Fruit fly (Drosophila melanogaster) whole organism, embryonic: ENCODE measurements around the gene CG3632.

Experiments
- Awh ChIP-seq: fragments of 200-800 bp; sonication (Bioruptor generic); IDR thresholded peaks from 2 replicates; pipeline ENCODE4, ENCODE4 v1.3.6; 2022; ENCODE audit warnings: missing biosample characterization, missing genetic modification characterization
- CG11504 ChIP-seq: fragments of 200-800 bp; sonication (Bioruptor generic); optimal IDR thresholded peaks from 3 replicates; lab custom pipeline; 2019; ENCODE audit warnings: missing biosample characterization, mild to moderate bottlenecking, missing genetic modification characterization, moderate library complexity
- CG12659 ChIP-seq: fragments of 200-800 bp; sonication (Bioruptor generic); optimal IDR thresholded peaks from 3 replicates; lab custom pipeline; 2017; ENCODE audit warnings: mild to moderate bottlenecking, missing biosample characterization, missing genetic modification reagents, missing genetic modification characterization
- CG12769 ChIP-seq: fragments of 200-800 bp; sonication (Bioruptor generic); optimal IDR thresholded peaks from 2 replicates; lab custom pipeline; 2019; ENCODE audit warnings: missing biosample characterization, mild to moderate bottlenecking, missing genetic modification characterization, moderate library complexity
- CG14014 ChIP-seq: fragments of 200-800 bp; sonication (Bioruptor generic); IDR thresholded peaks from 2 replicates; pipeline ENCODE4 v1.3.6; 2022; ENCODE audit warnings: missing biosample characterization, missing genetic modification characterization
- CG14050 ChIP-seq: fragments of 200-800 bp; sonication (Bioruptor generic); IDR thresholded peaks from 3 replicates; pipeline ENCODE4 v1.3.6; 2022; ENCODE audit warnings: missing biosample characterization, missing genetic modification characterization
- CG15696 ChIP-seq: fragments of 200-800 bp; sonication (Bioruptor generic); optimal IDR thresholded peaks from 2 replicates; lab custom pipeline; 2019; ENCODE audit warnings: missing biosample characterization, mild to moderate bottlenecking, missing genetic modification characterization, moderate library complexity
- CG16779 ChIP-seq: fragments of 200-800 bp; sonication (Bioruptor generic); IDR thresholded peaks from 2 replicates; pipeline ENCODE4 v1.3.6; 2022; ENCODE audit warnings: missing biosample characterization, missing genetic modification characterization
- CG17385 ChIP-seq: fragments of 200-800 bp; sonication (Bioruptor generic); optimal IDR thresholded peaks from 3 replicates; lab custom pipeline; 2018; ENCODE audit warnings: missing biosample characterization, mild to moderate bottlenecking, missing genetic modification characterization
- CG1832 ChIP-seq: fragments of 200-800 bp; sonication (Bioruptor generic); optimal IDR thresholded peaks from 2 replicates; lab custom pipeline; 2017; ENCODE audit warnings: missing biosample characterization, mild to moderate bottlenecking, missing genetic modification characterization, inconsistent platforms
- CG30403 ChIP-seq: fragments of 200-800 bp; sonication (Bioruptor generic); optimal IDR thresholded peaks from 3 replicates; lab custom pipeline; 2016; ENCODE audit warnings: missing biosample characterization, missing genetic modification characterization
- CG30431 ChIP-seq: fragments of 200-800 bp; sonication (Bioruptor generic); optimal IDR thresholded peaks from 2 replicates; lab custom pipeline; 2017; ENCODE audit warnings: missing biosample characterization, missing genetic modification characterization
- CG31365 ChIP-seq: fragments of 200-800 bp; sonication (Bioruptor generic); optimal IDR thresholded peaks from 2 replicates; lab custom pipeline; 2018; ENCODE audit warnings: missing biosample characterization, mild to moderate bottlenecking, missing genetic modification characterization
- CG32772 ChIP-seq: fragments of 200-800 bp; sonication (Bioruptor generic); IDR thresholded peaks from 2 replicates; pipeline ENCODE4 v1.3.6; 2022; ENCODE audit warnings: missing biosample characterization, missing genetic modification characterization
- CG3838 ChIP-seq: fragments of 200-800 bp; sonication (Bioruptor generic); optimal IDR thresholded peaks from 3 replicates; lab custom pipeline; 2016; ENCODE audit warnings: missing biosample characterization, missing genetic modification characterization
- CG4730 ChIP-seq: fragments of 200-800 bp; sonication (Bioruptor generic); IDR thresholded peaks from 2 replicates; pipeline ENCODE4 v1.3.6; 2022; ENCODE audit warnings: missing biosample characterization, missing genetic modification characterization
- CG4820 ChIP-seq: fragments of 200-800 bp; sonication (Bioruptor generic); optimal IDR thresholded peaks from 3 replicates; lab custom pipeline; 2016; ENCODE audit warnings: missing biosample characterization, missing genetic modification characterization
- CG5953 ChIP-seq: fragments of 200-800 bp; sonication (Bioruptor generic); IDR thresholded peaks from 2 replicates; pipeline ENCODE4 v1.3.6; 2022; ENCODE audit warnings: missing biosample characterization, missing genetic modification characterization
- CG6854 ChIP-seq: fragments of 200-800 bp; sonication (Bioruptor generic); optimal IDR thresholded peaks from 3 replicates; lab custom pipeline; 2017; ENCODE audit warnings: missing biosample characterization, mild to moderate bottlenecking, missing genetic modification characterization
- CG7745 ChIP-seq: fragments of 200-800 bp; sonication (Bioruptor generic); optimal IDR thresholded peaks from 2 replicates; lab custom pipeline; 2018; ENCODE audit warnings: missing biosample characterization, mild to moderate bottlenecking, missing genetic modification characterization, moderate library complexity
- CG8388 ChIP-seq: fragments of 200-800 bp; sonication (Bioruptor generic); optimal IDR thresholded peaks from 2 replicates; lab custom pipeline; 2019; ENCODE audit warnings: missing biosample characterization, mild to moderate bottlenecking, missing genetic modification characterization, moderate library complexity
- E2f1 ChIP-seq: fragments of 200-800 bp; sonication (Bioruptor generic); IDR thresholded peaks from 2 replicates; pipeline ENCODE4 v1.3.6; 2022; ENCODE audit warnings: missing biosample characterization, missing genetic modification characterization
- E2f2 ChIP-seq: fragments of 200-800 bp; sonication (Bioruptor generic); IDR thresholded peaks from 2 replicates; pipeline ENCODE4 v1.3.6; 2022; ENCODE audit warnings: missing biosample characterization, missing genetic modification characterization
- Eip74EF ChIP-seq, 2 experiments: fragments of 200-800 bp in 1 of 2; fragments of >200 bp in 1 of 2; sonication (Bioruptor generic) in 1 of 2; optimal IDR thresholded peaks; 2 replicates each; lab custom pipeline; 2017 to 2019; ENCODE audit warnings: missing biosample characterization in 2 of 2, missing genetic modification characterization in 2 of 2, mild to moderate bottlenecking in 1 of 2, moderate library complexity in 1 of 2
- H15 ChIP-seq: fragments of 200-800 bp; sonication (Bioruptor generic); IDR thresholded peaks from 3 replicates; pipeline ENCODE4 v1.3.6; 2022; ENCODE audit warnings: missing biosample characterization, missing genetic modification characterization
- HmgZ ChIP-seq: fragments of 200-800 bp; sonication (Bioruptor generic); optimal IDR thresholded peaks from 2 replicates; lab custom pipeline; 2018; ENCODE audit warnings: missing biosample characterization, mild to moderate bottlenecking, missing genetic modification characterization
- NC2β ChIP-seq: fragments of 200-800 bp; sonication (Bioruptor generic); optimal IDR thresholded peaks from 2 replicates; lab custom pipeline; 2016; ENCODE audit warnings: missing biosample characterization, missing genetic modification characterization
- PHDP ChIP-seq: fragments of 200-800 bp; sonication (Bioruptor generic); optimal IDR thresholded peaks from 3 replicates; lab custom pipeline; 2018; ENCODE audit warnings: missing biosample characterization, mild to moderate bottlenecking, missing genetic modification characterization, moderate library complexity
- Sox100B ChIP-seq: fragments of 200-800 bp; sonication (Bioruptor generic); optimal IDR thresholded peaks from 3 replicates; lab custom pipeline; 2018; ENCODE audit warnings: missing biosample characterization, mild to moderate bottlenecking, missing genetic modification characterization
- Ssrp ChIP-seq: fragments of 200-800 bp; sonication (Bioruptor generic); optimal IDR thresholded peaks from 2 replicates; lab custom pipeline; 2018; ENCODE audit warnings: missing biosample characterization, mild to moderate bottlenecking, missing genetic modification characterization, moderate library complexity
- Stat92E ChIP-seq, 3 experiments: fragments of >200 bp in 2 of 3; fragments of 200-800 bp in 1 of 3; sonication (Bioruptor generic) in 1 of 3; optimal IDR thresholded peaks; 2 replicates each; lab custom pipeline; 2017 to 2019; ENCODE audit warnings: missing biosample characterization in 3 of 3, missing genetic modification characterization in 3 of 3, mild to moderate bottlenecking in 1 of 3, moderate library complexity in 1 of 3
- aop ChIP-seq: fragments of 200-800 bp; sonication (Bioruptor generic); IDR thresholded peaks from 2 replicates; pipeline ENCODE4 v1.3.6; 2022; ENCODE audit warnings: missing biosample characterization, missing genetic modification characterization
- ato ChIP-seq: fragments of 200-800 bp; sonication (Bioruptor generic); IDR thresholded peaks from 2 replicates; pipeline ENCODE4 v1.3.6; 2022; ENCODE audit warnings: missing biosample characterization, missing genetic modification characterization; ENCODE audit not compliant: partially characterized antibody
- az2 ChIP-seq: fragments of 200-800 bp; sonication (Bioruptor generic); optimal IDR thresholded peaks from 3 replicates; lab custom pipeline; 2016; ENCODE audit warnings: missing biosample characterization, missing genetic modification characterization
- bigmax ChIP-seq: fragments of 200-800 bp; sonication (Bioruptor generic); optimal IDR thresholded peaks from 2 replicates; lab custom pipeline; 2018; ENCODE audit warnings: missing biosample characterization, mild to moderate bottlenecking, missing genetic modification characterization
- croc ChIP-seq: fragments of 200-800 bp; sonication (Bioruptor generic); conservative IDR thresholded peaks from 3 replicates; pipeline ENCODE4 v1.3.6; 2022; ENCODE audit warnings: missing biosample characterization, missing genetic modification characterization
- dmrt99B ChIP-seq: fragments of 200-800 bp; sonication (Bioruptor generic); optimal IDR thresholded peaks from 2 replicates; lab custom pipeline; 2018; ENCODE audit warnings: missing biosample characterization, mild to moderate bottlenecking, missing genetic modification characterization, moderate library complexity
- esg ChIP-seq: fragments of 200-800 bp; sonication (Bioruptor generic); conservative IDR thresholded peaks from 2 replicates; pipeline ENCODE4 v1.3.6; 2022; ENCODE audit warnings: missing biosample characterization, missing genetic modification characterization
- ewg ChIP-seq: fragments of 200-800 bp; sonication (Bioruptor generic); optimal IDR thresholded peaks from 3 replicates; lab custom pipeline; 2017; ENCODE audit warnings: mild to moderate bottlenecking, missing biosample characterization, missing genetic modification reagents, missing genetic modification characterization
- fd96Cb ChIP-seq: fragments of 200-800 bp; sonication (Bioruptor generic); optimal IDR thresholded peaks from 2 replicates; lab custom pipeline; 2018; ENCODE audit warnings: missing biosample characterization, mild to moderate bottlenecking, missing genetic modification characterization, moderate library complexity
- fu2 ChIP-seq: fragments of 200-800 bp; sonication (Bioruptor generic); optimal IDR thresholded peaks from 2 replicates; lab custom pipeline; 2016; ENCODE audit warnings: missing biosample characterization, missing genetic modification characterization
- gcm ChIP-seq: fragments of 200-800 bp; sonication (Bioruptor generic); optimal IDR thresholded peaks from 2 replicates; lab custom pipeline; 2019; ENCODE audit warnings: missing biosample characterization, mild to moderate bottlenecking, missing genetic modification characterization, moderate library complexity
- jigr1 ChIP-seq: fragments of 200-800 bp; sonication (Bioruptor generic); IDR thresholded peaks from 3 replicates; pipeline ENCODE4 v1.3.6; 2022; ENCODE audit warnings: missing biosample characterization, missing genetic modification characterization
- pb ChIP-seq: fragments of 200-800 bp; sonication (Bioruptor generic); optimal IDR thresholded peaks from 3 replicates; lab custom pipeline; 2016; ENCODE audit warnings: missing biosample characterization, missing genetic modification characterization
- pho ChIP-seq: fragments of 200-800 bp; sonication (Bioruptor generic); optimal IDR thresholded peaks from 2 replicates; lab custom pipeline; 2016; ENCODE audit warnings: missing biosample characterization, missing genetic modification characterization
- pum ChIP-seq: fragments of 200-800 bp; sonication (Bioruptor generic); optimal IDR thresholded peaks from 2 replicates; lab custom pipeline; 2016; ENCODE audit warnings: missing biosample characterization, missing genetic modification characterization
- seq ChIP-seq: fragments of 200-800 bp; sonication (Bioruptor generic); IDR thresholded peaks from 2 replicates; pipeline ENCODE4 v1.3.6; 2022; ENCODE audit warnings: missing biosample characterization, missing genetic modification characterization
- wdn ChIP-seq: fragments of 200-800 bp; sonication (Bioruptor generic); IDR thresholded peaks from 2 replicates; pipeline ENCODE4 v1.3.6; 2022; ENCODE audit warnings: missing biosample characterization, missing genetic modification characterization

Gene CG3632

DNA sequence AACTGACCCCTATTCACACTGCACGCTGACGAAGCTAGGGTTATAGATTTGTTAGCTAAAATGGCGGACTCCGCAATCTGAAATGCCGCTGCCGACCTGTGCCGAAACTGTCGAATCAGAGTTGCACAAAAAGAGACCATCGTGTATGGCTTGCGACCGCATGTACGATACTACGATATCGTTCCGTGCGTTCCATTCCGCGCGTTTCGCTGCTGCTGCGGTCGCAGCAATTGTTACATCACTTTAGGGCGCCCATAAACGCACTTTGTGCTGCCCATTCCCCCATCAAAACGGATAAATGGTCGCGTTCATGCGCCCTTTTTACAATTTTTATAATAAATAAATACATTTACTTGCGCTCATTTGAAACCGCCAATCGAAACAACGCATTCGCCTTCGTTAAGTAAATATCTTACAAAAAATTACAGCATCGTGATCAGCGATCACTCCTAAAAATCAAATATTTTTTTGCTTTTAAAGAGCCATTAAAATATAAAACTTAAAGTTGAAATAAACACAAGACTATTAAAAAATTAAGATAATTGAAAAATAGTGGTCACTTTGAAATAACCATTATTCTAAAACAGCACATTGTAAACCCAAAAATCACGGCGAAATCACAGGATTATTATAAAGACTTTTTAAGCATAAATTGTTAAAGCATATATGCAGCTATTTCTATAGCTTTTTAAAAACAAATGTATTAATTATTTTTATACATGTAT, 23.9 kb downstream of the CG3632 start, which contains the start of gene Cyp1 (continued):
- TF ChIP-seq E2f2 (GFP tag; lab: Robert Waterston, UW) (peak; percentile 64), CG30403 (GFP tag; lab: Kevin White, UChicago) (peak; percentile 15), jigr1 (GFP tag; lab: Robert Waterston, UW) (0 out of 3 replicates have a peak, but pooled peaks have one; percentile 40), gcm (no peak), CG1832 (GFP tag; lab: Kevin White, UChicago) (no peak), Stat92E (GFP tag; optimal IDR thresholded peaks at IDR 0.05; lab: Kevin White, UChicago) (no peak), CG12769 (tag; lab: Kevin White, UChicago) (peak; percentile 14), Sox100B (GFP tag; lab: Kevin White, UChicago) (peak; percentile 32), CG5953 (peak; percentile 46), CG11504 (tag; lab: Kevin White, UChicago) (no peak), az2 (GFP tag; lab: Kevin White, UChicago) (no peak), CG14014 (0 out of 2 replicates have a peak, but pooled peaks have one; percentile 22), CG4730 (0 out of 2 replicates have a peak, but pooled peaks have one; percentile 25), wdn (GFP tag; lab: Robert Waterston, UW) (peak; percentile 42; the same call in 1 of the 2 replicates), E2f1 (GFP tag; lab: Robert Waterston, UW) (peak; percentile 60), Eip74EF (GFP tag; optimal IDR thresholded peaks at IDR 0.05; lab: Kevin White, UChicago) (no peak), pho (GFP tag; lab: Kevin White, UChicago) (no peak), HmgZ (tag; lab: Kevin White, UChicago) (peak; percentile 24), CG7745 (no peak), fu2 (GFP tag; lab: Kevin White, UChicago) (no peak), CG17385 (no peak), pb (no peak), ato (GFP tag; lab: Robert Waterston, UW) (peak; percentile 82), Ssrp (tag; lab: Kevin White, UChicago) (no peak), esg (GFP tag; lab: Robert Waterston, UW) (no peak; the same call in 1 of the 2 replicates), CG4820 (peak; percentile 31), NC2β (GFP tag; lab: Kevin White, UChicago) (peak; percentile 10), CG32772 (peak; percentile 32; the same call in 1 of the 2 replicates), CG16779 (GFP tag; lab: Robert Waterston, UW) (0 out of 2 replicates have a peak, but pooled peaks have one; percentile 40), Awh (GFP tag; lab: Robert Waterston, UW) (0 out of 2 replicates have a peak, but pooled peaks have one; percentile 33), seq (GFP tag; lab: Robert Waterston, UW) (peak; percentile 63), PHDP (tag; lab: Kevin White, UChicago) (peak; percentile 4), fd96Cb (peak; percentile 35), CG12659 (peak; percentile 60), bigmax (GFP tag; lab: Kevin White, UChicago) (peak; percentile 80), CG3838 (GFP tag; lab: Kevin White, UChicago) (no peak), H15 (GFP tag; lab: Robert Waterston, UW) (peak; percentile 29; the same call in 1 of the 3 replicates), ewg (GFP tag; lab: Kevin White, UChicago) (peak; percentile 12), CG6854 (GFP tag; lab: Kevin White, UChicago) (no peak), CG30431 (GFP tag; lab: Kevin White, UChicago) (no peak), CG15696 (no peak), aop (GFP tag; lab: Robert Waterston, UW) (no peak), dmrt99B (tag; lab: Kevin White, UChicago) (no peak), CG31365 (tag; lab: Kevin White, UChicago) (no peak), croc (GFP tag; lab: Robert Waterston, UW) (no peak), pum (no peak), CG14050 (GFP tag; lab: Robert Waterston, UW) (peak; percentile 43; the same call in 1 of the 3 replicates), CG8388 (GFP tag; lab: Kevin White, UChicago) (no peak)
